Fruit fly (Drosophila melanogaster) whole organism, embryonic: ENCODE measurements around the gene CG4074.

Source experiments
- Adf1 ChIP-seq: fragments of 200-800 bp; sonication (Bioruptor generic); IDR thresholded peaks from 2 replicates; pipeline ENCODE4 v1.3.6; 2022; ENCODE audit warnings: missing biosample characterization, missing genetic modification characterization
- Asciz ChIP-seq: fragments of 200-800 bp; sonication (Bioruptor generic); optimal IDR thresholded peaks from 2 replicates; lab custom pipeline; 2017; ENCODE audit warnings: missing biosample characterization, mild to moderate bottlenecking, missing genetic modification characterization, missing genetic modification reagents
- B-H2 ChIP-seq: fragments of 200-800 bp; sonication (Bioruptor generic); optimal IDR thresholded peaks from 2 replicates; lab custom pipeline; 2018; ENCODE audit warnings: missing biosample characterization, mild to moderate bottlenecking, missing genetic modification characterization
- Bgb ChIP-seq: fragments of 200-800 bp; sonication (Bioruptor generic); IDR thresholded peaks from 2 replicates; pipeline ENCODE4 v1.3.6; 2022; ENCODE audit warnings: missing biosample characterization, missing genetic modification characterization; ENCODE audit not compliant: partially characterized antibody
- CG10147 ChIP-seq: fragments of 200-800 bp; sonication (Bioruptor generic); optimal IDR thresholded peaks from 2 replicates; lab custom pipeline; 2019; ENCODE audit warnings: missing biosample characterization, mild to moderate bottlenecking, missing genetic modification characterization, moderate library complexity
- CG10209 ChIP-seq: fragments of 200-800 bp; sonication (Bioruptor generic); optimal IDR thresholded peaks from 3 replicates; lab custom pipeline; 2017; ENCODE audit warnings: missing biosample characterization, mild to moderate bottlenecking, missing genetic modification characterization, missing genetic modification reagents
- CG10267 ChIP-seq: fragments of 200-800 bp; sonication (Bioruptor generic); optimal IDR thresholded peaks from 2 replicates; lab custom pipeline; 2018; ENCODE audit warnings: missing biosample characterization, mild to moderate bottlenecking, missing genetic modification characterization, moderate library complexity
- CG10543 ChIP-seq: fragments of 200-800 bp; sonication (Bioruptor generic); optimal IDR thresholded peaks from 3 replicates; lab custom pipeline; 2017; ENCODE audit warnings: missing biosample characterization, mild to moderate bottlenecking, missing genetic modification characterization, moderate library complexity
- CG11560 ChIP-seq: fragments of 200-800 bp; sonication (Bioruptor generic); IDR thresholded peaks from 3 replicates; pipeline ENCODE4 v1.3.6; 2022; ENCODE audit warnings: missing biosample characterization, missing genetic modification characterization
- CG11695 ChIP-seq: fragments of 200-800 bp; sonication (Bioruptor generic); IDR thresholded peaks from 3 replicates; pipeline ENCODE4 v1.3.6; 2022; ENCODE audit warnings: missing biosample characterization, missing genetic modification characterization
- CG12942 ChIP-seq: fragments of 200-800 bp; sonication (Bioruptor generic); optimal IDR thresholded peaks from 3 replicates; lab custom pipeline; 2016; ENCODE audit warnings: missing biosample characterization, missing genetic modification characterization
- CG13296 ChIP-seq: fragments of 200-800 bp; sonication (Bioruptor generic); optimal IDR thresholded peaks from 3 replicates; lab custom pipeline; 2018; ENCODE audit warnings: missing biosample characterization, mild to moderate bottlenecking, missing genetic modification characterization
- CG14014 ChIP-seq: fragments of 200-800 bp; sonication (Bioruptor generic); IDR thresholded peaks from 2 replicates; pipeline ENCODE4 v1.3.6; 2022; ENCODE audit warnings: missing biosample characterization, missing genetic modification characterization
- CG17186 ChIP-seq: fragments of 200-800 bp; sonication (Bioruptor generic); optimal IDR thresholded peaks from 3 replicates; lab custom pipeline; 2017; ENCODE audit warnings: missing biosample characterization, missing genetic modification reagents, missing genetic modification characterization
- CG17385 ChIP-seq: fragments of 200-800 bp; sonication (Bioruptor generic); optimal IDR thresholded peaks from 3 replicates; lab custom pipeline; 2018; ENCODE audit warnings: missing biosample characterization, mild to moderate bottlenecking, missing genetic modification characterization
- CG1792 ChIP-seq: fragments of 200-800 bp; sonication (Bioruptor generic); optimal IDR thresholded peaks from 2 replicates; lab custom pipeline; 2016; ENCODE audit warnings: missing biosample characterization, missing genetic modification characterization
- CG18262 ChIP-seq: fragments of 200-800 bp; optimal IDR thresholded peaks from 3 replicates; lab custom pipeline; 2019; ENCODE audit warnings: missing biosample characterization, mild to moderate bottlenecking, missing genetic modification characterization, moderate library complexity
- CG18619 ChIP-seq: fragments of 200-800 bp; sonication (Bioruptor generic); optimal IDR thresholded peaks from 3 replicates; lab custom pipeline; 2017; ENCODE audit warnings: missing biosample characterization, mild to moderate bottlenecking, missing genetic modification characterization
- CG18764 ChIP-seq: fragments of 200-800 bp; sonication (Bioruptor generic); optimal IDR thresholded peaks from 3 replicates; lab custom pipeline; 2016; ENCODE audit warnings: missing biosample characterization, missing genetic modification characterization
- CG43689 ChIP-seq: fragments of 200-800 bp; sonication (Bioruptor generic); IDR thresholded peaks from 2 replicates; pipeline ENCODE4 v1.3.6; 2022; ENCODE audit warnings: missing biosample characterization, missing genetic modification characterization
- CHES-1-like ChIP-seq: fragments of 200-800 bp; sonication (Bioruptor generic); optimal IDR thresholded peaks from 2 replicates; lab custom pipeline; 2016; ENCODE audit warnings: missing biosample characterization, missing genetic modification characterization
- CoRest ChIP-seq: fragments of 200-800 bp; sonication (Bioruptor generic); optimal IDR thresholded peaks from 3 replicates; lab custom pipeline; 2018; ENCODE audit warnings: missing biosample characterization, mild to moderate bottlenecking, missing genetic modification characterization, moderate library complexity
- Dfd ChIP-seq, 2 experiments: fragments of >200 bp; optimal IDR thresholded peaks; 2 replicates each; lab custom pipeline; 2017; ENCODE audit warnings: missing biosample characterization in 2 of 2, missing genetic modification characterization in 2 of 2
- Eip74EF ChIP-seq, 2 experiments: fragments of 200-800 bp in 1 of 2; fragments of >200 bp in 1 of 2; sonication (Bioruptor generic) in 1 of 2; optimal IDR thresholded peaks; 2 replicates each; lab custom pipeline; 2017 to 2019; ENCODE audit warnings: missing biosample characterization in 2 of 2, missing genetic modification characterization in 2 of 2, mild to moderate bottlenecking in 1 of 2, moderate library complexity in 1 of 2
- Fer3 ChIP-seq: fragments of 200-800 bp; sonication (Bioruptor generic); optimal IDR thresholded peaks from 2 replicates; lab custom pipeline; 2018; ENCODE audit warnings: missing biosample characterization, mild to moderate bottlenecking, missing genetic modification characterization, moderate library complexity
- MBD-R2 ChIP-seq: fragments of 200-800 bp; sonication (Bioruptor generic); IDR thresholded peaks from 2 replicates; pipeline ENCODE4 v1.3.6; 2022; ENCODE audit warnings: missing biosample characterization, missing genetic modification characterization
- NC2α ChIP-seq: fragments of 200-800 bp; sonication (Bioruptor generic); optimal IDR thresholded peaks from 2 replicates; lab custom pipeline; 2016; ENCODE audit warnings: missing biosample characterization, missing genetic modification characterization
- NK7.1 ChIP-seq: fragments of 200-800 bp; sonication (Bioruptor generic); optimal IDR thresholded peaks from 3 replicates; lab custom pipeline; 2016; ENCODE audit warnings: missing biosample characterization, missing genetic modification characterization
- NfI ChIP-seq: fragments of 200-800 bp; sonication (Bioruptor generic); optimal IDR thresholded peaks from 3 replicates; lab custom pipeline; 2018; ENCODE audit warnings: missing biosample characterization, mild to moderate bottlenecking, missing genetic modification characterization, moderate library complexity
- Rfx ChIP-seq: fragments of 200-800 bp; sonication (Bioruptor generic); IDR thresholded peaks from 2 replicates; pipeline ENCODE4 v1.3.6; 2022; ENCODE audit warnings: missing biosample characterization, missing genetic modification characterization
- abd-A ChIP-seq: fragments of 200-800 bp; sonication (Bioruptor generic); optimal IDR thresholded peaks from 3 replicates; lab custom pipeline; 2019; ENCODE audit warnings: missing biosample characterization, mild to moderate bottlenecking, missing genetic modification characterization, moderate library complexity
- ap ChIP-seq: fragments of 200-800 bp; sonication (Bioruptor generic); IDR thresholded peaks from 2 replicates; pipeline ENCODE4 v1.3.6; 2022; ENCODE audit warnings: missing biosample characterization, missing genetic modification characterization
- bcd ChIP-seq: fragments of 200-800 bp; sonication (Bioruptor generic); optimal IDR thresholded peaks from 2 replicates; lab custom pipeline; 2017; ENCODE audit warnings: missing biosample characterization, mild to moderate bottlenecking, missing genetic modification characterization
- br ChIP-seq: fragments of >200 bp; optimal IDR thresholded peaks from 2 replicates; lab custom pipeline; 2017
- cad ChIP-seq: fragments of >200 bp; optimal IDR thresholded peaks from 2 replicates; lab custom pipeline; 2017; ENCODE audit warnings: missing biosample characterization, missing genetic modification characterization
- crp ChIP-seq, 2 experiments: fragments of 200-800 bp; sonication (Bioruptor generic); optimal IDR thresholded peaks; 2 replicates in 1 of 2; 3 replicates in 1 of 2; lab custom pipeline; 2017; ENCODE audit warnings: missing biosample characterization in 2 of 2, missing genetic modification characterization in 2 of 2, mild to moderate bottlenecking in 1 of 2, moderate library complexity in 1 of 2
- lab ChIP-seq: fragments of 200-800 bp; sonication (Bioruptor generic); optimal IDR thresholded peaks from 3 replicates; lab custom pipeline; 2017; ENCODE audit warnings: missing biosample characterization, missing genetic modification characterization, mild to moderate bottlenecking, moderate library complexity, missing genetic modification reagents
- lilli ChIP-seq: fragments of 200-800 bp; sonication (Bioruptor generic); optimal IDR thresholded peaks from 3 replicates; lab custom pipeline; 2016; ENCODE audit warnings: missing biosample characterization, missing genetic modification characterization
- lola ChIP-seq, 3 experiments: fragments of >200 bp in 2 of 3; fragments of 200-800 bp in 1 of 3; sonication (Bioruptor generic) in 1 of 3; optimal IDR thresholded peaks; 2 replicates each; lab custom pipeline; 2017 to 2019; ENCODE audit warnings: missing biosample characterization in 3 of 3, missing genetic modification characterization in 3 of 3, mild to moderate bottlenecking in 1 of 3, moderate library complexity in 1 of 3
- odd ChIP-seq: fragments of 200-800 bp; sonication (Bioruptor generic); optimal IDR thresholded peaks from 2 replicates; lab custom pipeline; 2017; ENCODE audit warnings: missing biosample characterization, mild to moderate bottlenecking, missing genetic modification characterization
- phol ChIP-seq: fragments of 200-800 bp; sonication (Bioruptor generic); optimal IDR thresholded peaks from 3 replicates; lab custom pipeline; 2018; ENCODE audit warnings: missing biosample characterization, mild to moderate bottlenecking, missing genetic modification characterization, moderate library complexity
- row ChIP-seq: fragments of 200-800 bp; sonication (Bioruptor generic); IDR thresholded peaks from 3 replicates; pipeline ENCODE4 v1.3.6; 2022; ENCODE audit warnings: missing biosample characterization, missing genetic modification characterization
- sens ChIP-seq: fragments of 200-800 bp; sonication (Bioruptor generic); peaks from one replicate; lab custom pipeline; 2016; ENCODE audit warnings: missing biosample characterization, missing genetic modification characterization
- sisA ChIP-seq: fragments of 200-800 bp; sonication (Bioruptor generic); IDR thresholded peaks from 2 replicates; pipeline ENCODE4 v1.3.6; 2022; ENCODE audit warnings: missing biosample characterization, missing genetic modification characterization
- slou ChIP-seq: fragments of 200-800 bp; sonication (Bioruptor generic); optimal IDR thresholded peaks from 3 replicates; lab custom pipeline; 2016; ENCODE audit warnings: missing biosample characterization, missing genetic modification characterization
- sna ChIP-seq: fragments of 200-800 bp; sonication (Bioruptor generic); IDR thresholded peaks from 2 replicates; pipeline ENCODE4 v1.3.6; 2022; ENCODE audit warnings: missing biosample characterization, missing genetic modification characterization; ENCODE audit not compliant: partially characterized antibody
- tio ChIP-seq: fragments of 200-800 bp; sonication (Bioruptor generic); optimal IDR thresholded peaks from 2 replicates; lab custom pipeline; 2017; ENCODE audit warnings: missing biosample characterization, missing genetic modification characterization, inconsistent platforms
- ttk ChIP-seq: fragments of 200-800 bp; sonication (Bioruptor generic); IDR thresholded peaks from 2 replicates; pipeline ENCODE4 v2.1.2; 2022; ENCODE audit warnings: missing biosample characterization, missing genetic modification characterization

The CG4074 gene

dm6 chr3L:20771001-20771890 is 1.9 kb upstream of the CG4074 start, which contains the start of the genes CG4042 and Pitslre (continued):
- no peak for TF ChIP-seq Eip74EF (GFP tag; optimal IDR thresholded peaks at IDR 0.05; lab: Kevin White, UChicago)
- no peak for TF ChIP-seq br (lab: Kevin White, UChicago)
- no peak for TF ChIP-seq abd-A (tag; lab: Kevin White, UChicago)
- TF ChIP-seq CG17186 (GFP tag; lab: Kevin White, UChicago), result peak; percentile 15
- TF ChIP-seq Adf1 (GFP tag; lab: Robert Waterston, UW), result peak; percentile 28; the same call in 1 of the 2 replicates
- TF ChIP-seq sna (GFP tag; lab: Robert Waterston, UW), result peak; percentile 69; the same call in 1 of the 2 replicates
- TF ChIP-seq odd (GFP tag; lab: Kevin White, UChicago), result peak; percentile 13
- TF ChIP-seq CG18262 (tag; lab: Kevin White, UChicago), result peak; percentile 28
- TF ChIP-seq CG11560 (tag; lab: Robert Waterston, UW), result no peak
- TF ChIP-seq CG18764 (GFP tag; lab: Kevin White, UChicago), result peak; percentile 54
- peak; percentile 49 for TF ChIP-seq Rfx (GFP tag; lab: Robert Waterston, UW)
- peak; percentile 11 for TF ChIP-seq CG10147 (GFP tag; lab: Kevin White, UChicago)
- TF ChIP-seq tio (GFP tag; lab: Kevin White, UChicago), result peak; percentile 58
- TF ChIP-seq NfI, result peak; percentile 42
- TF ChIP-seq NC2α (GFP tag; lab: Kevin White, UChicago), result no peak
- peak; percentile 29 for TF ChIP-seq CG12942 (GFP tag; lab: Kevin White, UChicago)
- peak in 1 of 3 experiments; percentile 20 for TF ChIP-seq lola (GFP tag; optimal IDR thresholded peaks at IDR 0.05; lab: Kevin White, UChicago)
- 0 out of 2 replicates have a peak, but pooled peaks have one; percentile 23 for TF ChIP-seq ap (GFP tag; lab: Robert Waterston, UW)
- no peak for TF ChIP-seq CG10543 (GFP tag; lab: Kevin White, UChicago)
- TF ChIP-seq crp (GFP tag; optimal IDR thresholded peaks at IDR 0.05; lab: Kevin White, UChicago), result peak; percentile 95 to 96
- peak; percentile 14 for TF ChIP-seq CG18619 (GFP tag; lab: Kevin White, UChicago)
- peak; percentile 28 for TF ChIP-seq CG10209
- TF ChIP-seq slou (GFP tag; lab: Kevin White, UChicago), result peak; percentile 30
- peak; percentile 90 for TF ChIP-seq sens (GFP tag; lab: Kevin White, UChicago)
- TF ChIP-seq ttk (GFP tag; lab: Robert Waterston, UW), result no peak
- TF ChIP-seq row (GFP tag; lab: Robert Waterston, UW), result peak; percentile 86
- TF ChIP-seq CG11695, result peak; percentile 49; the same call in 1 of the 3 replicates
- TF ChIP-seq CG17385 (GFP tag; lab: Kevin White, UChicago), result peak; percentile 32
- peak; percentile 57 for TF ChIP-seq lilli
- TF ChIP-seq CG43689 (GFP tag; lab: Robert Waterston, UW), result no peak
- no peak for TF ChIP-seq NK7.1 (GFP tag; lab: Kevin White, UChicago)
- TF ChIP-seq sisA (GFP tag; lab: Robert Waterston, UW), result peak; percentile 29; the same call in 1 of the 2 replicates
- peak; percentile 31 for TF ChIP-seq CG10267 (tag; lab: Kevin White, UChicago)
- TF ChIP-seq Dfd (GFP tag; optimal IDR thresholded peaks at IDR 0.05; lab: Kevin White, UChicago), result no peak
- TF ChIP-seq CG13296, result peak; percentile 47
- peak; percentile 26 for TF ChIP-seq CoRest (tag; lab: Kevin White, UChicago)
- peak; percentile 99 for TF ChIP-seq phol (tag; lab: Kevin White, UChicago)
- no peak for TF ChIP-seq cad (GFP tag; lab: Kevin White, UChicago)
- TF ChIP-seq Asciz (GFP tag; lab: Kevin White, UChicago), result peak; percentile 22
- TF ChIP-seq MBD-R2 (GFP tag; lab: Robert Waterston, UW), result peak; percentile 64
- no peak; the same call in 1 of the 2 replicates for TF ChIP-seq CG14014
- peak; percentile 40 for TF ChIP-seq bcd (GFP tag; lab: Kevin White, UChicago)
- TF ChIP-seq lab (GFP tag; lab: Kevin White, UChicago), result peak; percentile 17
- TF ChIP-seq CHES-1-like (GFP tag; lab: Kevin White, UChicago), result no peak
- TF ChIP-seq Fer3 (tag; lab: Kevin White, UChicago), result no peak
- TF ChIP-seq Bgb (GFP tag; lab: Robert Waterston, UW), result peak; percentile 33; the same call in 1 of the 2 replicates
- TF ChIP-seq B-H2 (GFP tag; lab: Kevin White, UChicago), result no peak
- TF ChIP-seq CG1792 (GFP tag; lab: Kevin White, UChicago), result no peak
